Fruit fly (Drosophila melanogaster): ENCODE data around the gene CG1529.

CG1529 gene

dm6 chrX:21053099-21053715 is 21.5 kb upstream of the CG1529 start (continued):
- TF ChIP-seq CG9797 (GFP tag; optimal IDR thresholded peaks at IDR 0.05) (peak; percentile 27), CG17802 (tag; optimal IDR thresholded peaks at IDR 0.05) (peak; percentile 56), CG4854 (GFP tag; optimal IDR thresholded peaks at IDR 0.05) (peak; percentile 56), CG2129 (GFP tag; IDR thresholded peaks at IDR 0.05; ENCODE audit: partially characterized antibody) (peak; percentile 35; the same call in 1 of the 2 replicates), Drgx (GFP tag; IDR thresholded peaks at IDR 0.05) (peak; percentile 49; the same call in 1 of the 2 replicates), Ravus (GFP tag; IDR thresholded peaks at IDR 0.05) (no peak), CG8359 (GFP tag; optimal IDR thresholded peaks at IDR 0.05; ENCODE audit: borderline replicate concordance) (peak; percentile 39), tup (GFP tag; optimal IDR thresholded peaks at IDR 0.05) (no peak), Dip2 (GFP tag; IDR thresholded peaks at IDR 0.05) (no peak), CG43689 (GFP tag; IDR thresholded peaks at IDR 0.05) (peak; percentile 30; the same call in 1 of the 2 replicates), MBD-R2 (GFP tag; IDR thresholded peaks at IDR 0.05) (peak; percentile 62), Asciz (GFP tag; optimal IDR thresholded peaks at IDR 0.05) (peak; percentile 72), CG12104 (GFP tag; optimal IDR thresholded peaks at IDR 0.05) (peak; percentile 64), CG15601 (tag; optimal IDR thresholded peaks at IDR 0.05) (peak; percentile 56), ci (GFP tag; IDR thresholded peaks at IDR 0.05) (peak; percentile 93), al (GFP tag; IDR thresholded peaks at IDR 0.05) (peak; percentile 48; the same call in 1 of the 2 replicates), tap (tag; optimal IDR thresholded peaks at IDR 0.05) (peak; percentile 55), CG16815 (GFP tag; optimal IDR thresholded peaks at IDR 0.05) (no peak), bcd (GFP tag; optimal IDR thresholded peaks at IDR 0.05) (peak; percentile 81), oc (tag; optimal IDR thresholded peaks at IDR 0.05) (peak; percentile 56), Antp (GFP tag; optimal IDR thresholded peaks at IDR 0.05) (peak; percentile 63), CG17612 (GFP tag; IDR thresholded peaks at IDR 0.05) (peak; percentile 14; the same call in 1 of the 2 replicates), CG2120 (GFP tag; optimal IDR thresholded peaks at IDR 0.05) (peak; percentile 67), Dll (GFP tag; IDR thresholded peaks at IDR 0.05; ENCODE audit: partially characterized antibody) (peak; percentile 77), grau (tag; optimal IDR thresholded peaks at IDR 0.05) (peak; percentile 66), Hand (GFP tag; optimal IDR thresholded peaks at IDR 0.05) (peak; percentile 66), Sry-β (GFP tag; optimal IDR thresholded peaks at IDR 0.05) (peak; percentile 57), Dad (GFP tag; optimal IDR thresholded peaks at IDR 0.05) (peak; percentile 75), tna (GFP tag; IDR thresholded peaks at IDR 0.05; ENCODE audit: partially characterized antibody) (peak; percentile 66), Camta (GFP tag; optimal IDR thresholded peaks at IDR 0.05) (peak; percentile 47), vfl (GFP tag; optimal IDR thresholded peaks at IDR 0.05) (peak; percentile 47), trh (GFP tag; optimal IDR thresholded peaks at IDR 0.05) (no peak), cad (GFP tag; optimal IDR thresholded peaks at IDR 0.05) (no peak), nerfin-2 (GFP tag; IDR thresholded peaks at IDR 0.05; ENCODE audit: partially characterized antibody) (peak; percentile 56), Hr51 (GFP tag; optimal IDR thresholded peaks at IDR 0.05) (peak; percentile 55 to 69), sens-2 (GFP tag; IDR thresholded peaks at IDR 0.05) (peak; percentile 41; the same call in 1 of the 2 replicates), GATAe (GFP tag; conservative IDR thresholded peaks at IDR 0.05) (no peak), Aef1 (GFP tag; IDR thresholded peaks at IDR 0.05) (peak; percentile 57), exex (tag; optimal IDR thresholded peaks at IDR 0.05) (peak; percentile 56), Eip74EF (GFP tag; optimal IDR thresholded peaks at IDR 0.05) (peak in 1 of 2 experiments; percentile 30), Rx (GFP tag; IDR thresholded peaks at IDR 0.05) (peak; percentile 38; the same call in 1 of the 2 replicates), eve (GFP tag; optimal IDR thresholded peaks at IDR 0.05) (no peak), luna (GFP tag; optimal IDR thresholded peaks at IDR 0.05) (peak; percentile 48), aop (GFP tag; IDR thresholded peaks at IDR 0.05) (peak; percentile 33; the same call in 1 of the 2 replicates), chn (GFP tag; optimal IDR thresholded peaks at IDR 0.05) (peak; percentile 38), Sin3A (optimal IDR thresholded peaks at IDR 0.05) (peak; percentile 75), CG18764 (GFP tag; optimal IDR thresholded peaks at IDR 0.05) (peak; percentile 67), CG31224 (GFP tag; IDR thresholded peaks at IDR 0.05) (peak; percentile 37; the same call in 1 of the 2 replicates), CG15696 (tag; optimal IDR thresholded peaks at IDR 0.05) (peak; percentile 20)

Measured in whole organism, embryonic.